Worm (Caenorhabditis elegans) whole organism, L1 larva: ENCODE measurements around the gene F28A10.1.

Experiments used
- C04F5.9 ChIP-seq: sonication (generic microtip); optimal IDR thresholded peaks from 2 replicates; lab custom pipeline; 2016; ENCODE audit warnings: missing genetic modification characterization, missing compliant biosample characterization
- C34B4.2 ChIP-seq: sonication (generic microtip); optimal IDR thresholded peaks from 2 replicates; lab custom pipeline; 2017; ENCODE audit warnings: mild to moderate bottlenecking, missing genetic modification characterization, missing compliant biosample characterization
- F16B12.6 ChIP-seq: fragments of 150-350 bp; optimal IDR thresholded peaks from 2 replicates; lab custom pipeline; 2014; ENCODE audit warnings: missing biosample characterization, missing genetic modification characterization
- Y116A8C.19 ChIP-seq: sonication (generic microtip); optimal IDR thresholded peaks from 2 replicates; lab custom pipeline; 2016; ENCODE audit warnings: missing compliant biosample characterization, missing genetic modification characterization, borderline replicate concordance
- aha-1 ChIP-seq: fragments of 150-350 bp; optimal IDR thresholded peaks from 2 replicates; lab custom pipeline; 2014; ENCODE audit warnings: missing biosample characterization, missing genetic modification characterization
- aly-2 ChIP-seq: fragments of 150-350 bp; optimal IDR thresholded peaks from 2 replicates; lab custom pipeline; 2014; ENCODE audit warnings: missing biosample characterization, missing genetic modification characterization
- ceh-8 ChIP-seq: fragments of 200-800 bp; sonication (Bioruptor generic); optimal IDR thresholded peaks from 2 replicates; lab custom pipeline; 2018; ENCODE audit warnings: mild to moderate bottlenecking, missing genetic modification characterization, moderate library complexity, missing compliant biosample characterization
- ceh-88 ChIP-seq: fragments of 200-800 bp; sonication (Bioruptor generic); IDR thresholded peaks from 2 replicates; pipeline ENCODE4 v1.3.6; 2022; ENCODE audit warnings: missing genetic modification characterization, missing compliant biosample characterization
- dpl-1 ChIP-seq, 3 experiments: fragments of 150-350 bp in 2 of 3; sonication (generic microtip) in 1 of 3; optimal IDR thresholded peaks; 2 replicates each; lab custom pipeline; 2014 to 2017; ENCODE audit warnings: missing biosample characterization in 3 of 3, missing genetic modification characterization in 3 of 3, missing genetic modification reagents in 3 of 3
- dsc-1 ChIP-seq: sonication (generic microtip); optimal IDR thresholded peaks from 2 replicates; lab custom pipeline; 2016; ENCODE audit warnings: mild to moderate bottlenecking, missing genetic modification characterization, missing compliant biosample characterization
- efl-1 ChIP-seq, 4 experiments: fragments of 150-350 bp; optimal IDR thresholded peaks in 3 of 4; peaks in 1 of 4; 1 replicate in 1 of 4; 2 replicates in 3 of 4; lab custom pipeline; 2014; ENCODE audit warnings: missing biosample characterization in 2 of 4, missing genetic modification characterization in 2 of 4, missing genetic modification reagents in 2 of 4
- efl-3 ChIP-seq: fragments of 200-800 bp; sonication (Bioruptor generic); optimal IDR thresholded peaks from 2 replicates; lab custom pipeline; 2018; ENCODE audit warnings: mild to moderate bottlenecking, missing genetic modification characterization, missing compliant biosample characterization
- egl-27 ChIP-seq, 2 experiments: fragments of 150-350 bp in 1 of 2; sonication (generic microtip); optimal IDR thresholded peaks; 3 replicates each; lab custom pipeline; 2017 to 2018; ENCODE audit warnings: missing biosample characterization in 2 of 2, missing genetic modification characterization in 2 of 2, missing genetic modification reagents in 2 of 2
- elt-3 ChIP-seq, 6 experiments: fragments of 150-350 bp in 1 of 6; sonication (generic microtip); optimal IDR thresholded peaks; 2 replicates each; lab custom pipeline; 2017 to 2018; ENCODE audit warnings: missing biosample characterization in 6 of 6, missing genetic modification characterization in 6 of 6, inconsistent platforms in 1 of 6
- ets-5 ChIP-seq: fragments of 200-800 bp; sonication (Bioruptor generic); IDR thresholded peaks from 2 replicates; pipeline ENCODE4 v1.3.6; 2022; ENCODE audit warnings: missing genetic modification characterization, missing compliant biosample characterization
- fkh-10 ChIP-seq: sonication (generic microtip); optimal IDR thresholded peaks from 2 replicates; lab custom pipeline; 2017; ENCODE audit warnings: missing biosample characterization, missing genetic modification reagents, missing genetic modification characterization
- fkh-4 ChIP-seq: sonication (generic microtip); optimal IDR thresholded peaks from 2 replicates; lab custom pipeline; 2016; ENCODE audit warnings: missing compliant biosample characterization, missing genetic modification characterization, borderline replicate concordance
- fos-1 ChIP-seq: fragments of 150-350 bp; optimal IDR thresholded peaks from 2 replicates; lab custom pipeline; 2014; ENCODE audit warnings: missing biosample characterization, missing genetic modification characterization
- hlh-4 ChIP-seq: sonication (generic microtip); optimal IDR thresholded peaks from 2 replicates; lab custom pipeline; 2016; ENCODE audit warnings: mild to moderate bottlenecking, missing genetic modification characterization, missing compliant biosample characterization
- irx-1 ChIP-seq: sonication (generic microtip); optimal IDR thresholded peaks from 2 replicates; lab custom pipeline; 2016; ENCODE audit warnings: missing genetic modification characterization, missing compliant biosample characterization
- isw-1 ChIP-seq: fragments of 200-800 bp; sonication (Bioruptor generic); IDR thresholded peaks from 2 replicates; pipeline ENCODE4 v1.3.6; 2022; ENCODE audit warnings: missing genetic modification characterization, missing compliant biosample characterization
- lin-13 ChIP-seq: fragments of 150-350 bp; optimal IDR thresholded peaks from 2 replicates; lab custom pipeline; 2014; ENCODE audit warnings: missing biosample characterization, missing genetic modification reagents, missing genetic modification characterization
- lin-14 ChIP-seq: fragments of 200-800 bp; sonication (Bioruptor generic); optimal IDR thresholded peaks from 2 replicates; lab custom pipeline; 2018; ENCODE audit warnings: mild to moderate bottlenecking, missing genetic modification characterization, moderate library complexity, missing compliant biosample characterization
- lin-15B ChIP-seq: fragments of 150-350 bp; sonication (generic microtip); optimal IDR thresholded peaks from 3 replicates; lab custom pipeline; 2014; ENCODE audit warnings: missing biosample characterization, missing genetic modification characterization
- lir-3 ChIP-seq: sonication (generic microtip); optimal IDR thresholded peaks from 2 replicates; lab custom pipeline; 2016; ENCODE audit warnings: mild to moderate bottlenecking, missing genetic modification characterization, moderate library complexity, missing compliant biosample characterization; ENCODE audit not compliant: poor library complexity
- lsy-2 ChIP-seq, 2 experiments: fragments of 150-350 bp; optimal IDR thresholded peaks; 2 replicates each; lab custom pipeline; 2014; ENCODE audit warnings: missing biosample characterization in 2 of 2, missing genetic modification characterization in 2 of 2
- mab-9 ChIP-seq: fragments of 200-800 bp; sonication (Bioruptor generic); IDR thresholded peaks from 2 replicates; pipeline ENCODE4 v1.3.6; 2022; ENCODE audit warnings: missing genetic modification reagents, missing genetic modification characterization, missing compliant biosample characterization
- mdl-1 ChIP-seq, 2 experiments: fragments of 150-350 bp; optimal IDR thresholded peaks; 2 replicates each; lab custom pipeline; 2014 to 2017; ENCODE audit warnings: missing biosample characterization in 2 of 2, missing genetic modification characterization in 2 of 2, inconsistent platforms in 1 of 2
- mep-1 ChIP-seq: fragments of 150-350 bp; optimal IDR thresholded peaks from 2 replicates; lab custom pipeline; 2014; ENCODE audit warnings: missing biosample characterization, missing genetic modification characterization
- nhr-12 ChIP-seq: sonication (generic microtip); optimal IDR thresholded peaks from 2 replicates; lab custom pipeline; 2017; ENCODE audit warnings: missing biosample characterization, missing genetic modification characterization
- nhr-20 ChIP-seq: sonication (generic microtip); optimal IDR thresholded peaks from 2 replicates; lab custom pipeline; 2016; ENCODE audit warnings: mild to moderate bottlenecking, missing genetic modification characterization, missing compliant biosample characterization
- nhr-237 ChIP-seq: fragments of 150-350 bp; optimal IDR thresholded peaks from 2 replicates; lab custom pipeline; 2014; ENCODE audit warnings: missing biosample characterization, missing genetic modification characterization
- nhr-71 ChIP-seq: sonication (generic microtip); optimal IDR thresholded peaks from 2 replicates; lab custom pipeline; 2016; ENCODE audit warnings: mild to moderate bottlenecking, missing genetic modification characterization, moderate library complexity, missing compliant biosample characterization
- nhr-77 ChIP-seq: fragments of 150-350 bp; optimal IDR thresholded peaks from 2 replicates; lab custom pipeline; 2014; ENCODE audit warnings: missing biosample characterization, missing genetic modification characterization
- nhr-90 ChIP-seq: sonication (generic microtip); optimal IDR thresholded peaks from 2 replicates; lab custom pipeline; 2016; ENCODE audit warnings: mild to moderate bottlenecking, missing genetic modification characterization, missing compliant biosample characterization; ENCODE audit not compliant: poor library complexity
- pax-3 ChIP-seq: fragments of 200-800 bp; sonication (Bioruptor generic); optimal IDR thresholded peaks from 2 replicates; lab custom pipeline; 2018; ENCODE audit warnings: mild to moderate bottlenecking, missing genetic modification characterization, moderate library complexity, missing compliant biosample characterization
- rnt-1 ChIP-seq: sonication (generic microtip); optimal IDR thresholded peaks from 2 replicates; lab custom pipeline; 2016; ENCODE audit warnings: mild to moderate bottlenecking, missing genetic modification characterization, moderate library complexity, missing compliant biosample characterization
- skn-1 ChIP-seq: fragments of 150-350 bp; optimal IDR thresholded peaks from 2 replicates; lab custom pipeline; 2014; ENCODE audit warnings: missing biosample characterization, missing genetic modification characterization
- snpc-4 ChIP-seq: fragments of 150-350 bp; optimal IDR thresholded peaks from 2 replicates; lab custom pipeline; 2014; ENCODE audit warnings: missing biosample characterization, missing genetic modification characterization
- snu-23 ChIP-seq: sonication (generic microtip); optimal IDR thresholded peaks from 2 replicates; lab custom pipeline; 2016; ENCODE audit warnings: missing genetic modification characterization, missing compliant biosample characterization
- sox-4 ChIP-seq: sonication (generic microtip); optimal IDR thresholded peaks from 2 replicates; lab custom pipeline; 2016; ENCODE audit warnings: missing genetic modification characterization, missing compliant biosample characterization
- sptf-1 ChIP-seq: fragments of 150-350 bp; optimal IDR thresholded peaks from 2 replicates; lab custom pipeline; 2014; ENCODE audit warnings: missing biosample characterization, missing genetic modification characterization
- tlp-1 ChIP-seq: fragments of 150-350 bp; optimal IDR thresholded peaks from 2 replicates; lab custom pipeline; 2014; ENCODE audit warnings: missing biosample characterization, missing genetic modification characterization
- unc-130 ChIP-seq: fragments of 150-350 bp; optimal IDR thresholded peaks from 2 replicates; lab custom pipeline; 2017; ENCODE audit warnings: missing biosample characterization, missing genetic modification characterization, inconsistent platforms
- unc-62 ChIP-seq: fragments of 150-350 bp; optimal IDR thresholded peaks from 2 replicates; lab custom pipeline; 2014; ENCODE audit warnings: missing biosample characterization, missing genetic modification reagents, missing genetic modification characterization

The F28A10.1 gene

ce11 chrII:786938-787337 lies 38.7 kb upstream of the F28A10.1 start, which contains the start of gene F46F5.16:
F46F5.16 (plus strand) TSS chrII:787238.
- TF ChIP-seq nhr-71 (tag; lab: Kevin White, UChicago) (no peak), lin-13 (GFP tag; lab: Kevin White, UChicago) (no peak), C34B4.2 (tag; lab: Kevin White, UChicago) (no peak), mab-9 (GFP tag; lab: Robert Waterston, UW) (no peak), mdl-1 (tag; optimal IDR thresholded peaks at IDR 0.05; lab: Kevin White, UChicago) (no peak), ceh-8 (GFP tag; lab: Kevin White, UChicago) (no peak)

- TF ChIP-seq F16B12.6 (no peak), snu-23 (GFP tag; lab: Kevin White, UChicago) (no peak), elt-3 (tag; optimal IDR thresholded peaks at IDR 0.05; lab: Kevin White, UChicago) (no peak), sox-4 (tag; lab: Kevin White, UChicago) (no peak), egl-27 (tag; optimal IDR thresholded peaks at IDR 0.05; lab: Kevin White, UChicago) (no peak), efl-3 (GFP tag; lab: Kevin White, UChicago) (no peak), fos-1 (tag; lab: Kevin White, UChicago) (no peak), pax-3 (tag; lab: Kevin White, UChicago) (no peak), isw-1 (GFP tag; lab: Robert Waterston, UW) (no peak), aha-1 (tag; lab: Kevin White, UChicago) (no peak), lin-14 (no peak), rnt-1 (no peak), lir-3 (no peak), efl-1 (optimal IDR thresholded peaks at IDR 0.05; lab: Kevin White, UChicago) (no peak), efl-1 (GFP tag; optimal IDR thresholded peaks at IDR 0.05 in 1 of 2; lab: Kevin White, UChicago) (no peak)
Measured at ce11 chrII:788139-788538, 37.5 kb upstream of the F28A10.1 start, which contains the start of gene F46F5.15. F46F5.15 (plus strand) TSS chrII:788439.

- no peak for TF ChIP-seq elt-3 (tag; optimal IDR thresholded peaks at IDR 0.05; lab: Kevin White, UChicago)
- no peak for TF ChIP-seq hlh-4 (tag; lab: Kevin White, UChicago)
- TF ChIP-seq fkh-4 (tag; lab: Kevin White, UChicago) = no peak
- TF ChIP-seq C34B4.2 (tag; lab: Kevin White, UChicago) = no peak
- no peak for TF ChIP-seq tlp-1
- no peak for TF ChIP-seq Y116A8C.19 (tag; lab: Kevin White, UChicago)
- no peak for TF ChIP-seq skn-1 (tag; lab: Kevin White, UChicago)
- TF ChIP-seq nhr-90 (tag; lab: Kevin White, UChicago) = no peak
- no peak for TF ChIP-seq ets-5 (GFP tag; lab: Robert Waterston, UW)
- no peak for TF ChIP-seq nhr-20 (tag; lab: Kevin White, UChicago)
- no peak for TF ChIP-seq nhr-237 (tag; lab: Kevin White, UChicago)
Measured at ce11 chrII:791828-792227, 33.8 kb upstream of the F28A10.1 start, which contains the start of gene F46F5.1. F46F5.1 (minus strand) TSS chrII:791928.

ce11 chrII:796916-797315 lies 28.7 kb upstream of the F28A10.1 start:
- no peak for TF ChIP-seq snpc-4 (tag; lab: Kevin White, UChicago)

ce11 chrII:797445-797844 lies 28.2 kb upstream of the F28A10.1 start:
- no peak for TF ChIP-seq sptf-1 (tag; lab: Kevin White, UChicago)
- no peak for TF ChIP-seq irx-1 (tag; lab: Kevin White, UChicago)
- TF ChIP-seq dsc-1 (tag; lab: Kevin White, UChicago) = no peak
- no peak for TF ChIP-seq fkh-10 (GFP tag; lab: Kevin White, UChicago)
- TF ChIP-seq tlp-1 = no peak
- TF ChIP-seq isw-1 (GFP tag; lab: Robert Waterston, UW) = no peak
- TF ChIP-seq unc-62 (GFP tag; lab: Kevin White, UChicago) = no peak
- no peak for TF ChIP-seq nhr-20 (tag; lab: Kevin White, UChicago)
- no peak for TF ChIP-seq dpl-1 (GFP tag; optimal IDR thresholded peaks at IDR 0.05; lab: Kevin White, UChicago)
- TF ChIP-seq lin-14 = no peak
- no peak for TF ChIP-seq mep-1
- TF ChIP-seq nhr-77 (tag; lab: Kevin White, UChicago) = no peak
- no peak for TF ChIP-seq lin-15B (tag; lab: Kevin White, UChicago)
- TF ChIP-seq aly-2 = no peak
- no peak for TF ChIP-seq C04F5.9 (tag; lab: Kevin White, UChicago)
- no peak for TF ChIP-seq ceh-88 (GFP tag; lab: Robert Waterston, UW)
- TF ChIP-seq ceh-8 (GFP tag; lab: Kevin White, UChicago) = no peak
- TF ChIP-seq unc-130 (tag; lab: Kevin White, UChicago) = no peak
- no peak for TF ChIP-seq nhr-12 (tag; lab: Kevin White, UChicago)
- TF ChIP-seq lsy-2 (tag; optimal IDR thresholded peaks at IDR 0.05; lab: Kevin White, UChicago) = no peak
